Fruit fly (Drosophila melanogaster): ENCODE measurements around the gene msl-2.

msl-2 gene

dm6 chr2L:3475948-3476347, 10.0 kb upstream of the msl-2 start (continued):
- TF ChIP-seq emc (GFP tag; optimal IDR thresholded peaks at IDR 0.05) = no peak
- no peak for TF ChIP-seq jigr1 (GFP tag; IDR thresholded peaks at IDR 0.05)
- TF ChIP-seq zf30C (GFP tag; optimal IDR thresholded peaks at IDR 0.05) = no peak
- TF ChIP-seq Lim3 (GFP tag; IDR thresholded peaks at IDR 0.05) = no peak
- peak; percentile 72; the same call in 2 of the 3 replicates for TF ChIP-seq CG17361 (GFP tag; IDR thresholded peaks at IDR 0.05)
- TF ChIP-seq CG9609 (GFP tag; optimal IDR thresholded peaks at IDR 0.05) = peak; percentile 10
- TF ChIP-seq CG14441 (GFP tag; IDR thresholded peaks at IDR 0.05) = 0 out of 2 replicates have a peak, but pooled peaks have one; percentile 54
- TF ChIP-seq CG17912 (GFP tag; optimal IDR thresholded peaks at IDR 0.05) = no peak
- peak; percentile 39; the same call in 1 of the 2 replicates for TF ChIP-seq CG7372 (GFP tag; IDR thresholded peaks at IDR 0.05)
- no peak for TF ChIP-seq Elba2 (GFP tag; optimal IDR thresholded peaks at IDR 0.05)
- peak; percentile 26 for TF ChIP-seq CG12744 (GFP tag; optimal IDR thresholded peaks at IDR 0.05)
- TF ChIP-seq CG3065 (GFP tag; optimal IDR thresholded peaks at IDR 0.05) = no peak
- TF ChIP-seq CG31224 (GFP tag; IDR thresholded peaks at IDR 0.05) = no peak
- TF ChIP-seq CG12391 (tag; optimal IDR thresholded peaks at IDR 0.05) = peak; percentile 74
- peak; percentile 77 for TF ChIP-seq Dek (tag; optimal IDR thresholded peaks at IDR 0.05)
- no peak for TF ChIP-seq MTF-1 (GFP tag; optimal IDR thresholded peaks at IDR 0.05; ENCODE audit: borderline replicate concordance)
- no peak for TF ChIP-seq CG8944 (GFP tag; optimal IDR thresholded peaks at IDR 0.05)
- TF ChIP-seq az2 (GFP tag; optimal IDR thresholded peaks at IDR 0.05) = peak; percentile 50
- peak; percentile 84 for TF ChIP-seq CG2678 (tag; optimal IDR thresholded peaks at IDR 0.05)
- TF ChIP-seq so (GFP tag; IDR thresholded peaks at IDR 0.05) = no peak
- TF ChIP-seq CG11085 (GFP tag; IDR thresholded peaks at IDR 0.05) = no peak
- no peak for TF ChIP-seq Drgx (GFP tag; IDR thresholded peaks at IDR 0.05)
- TF ChIP-seq CG14965 (GFP tag; optimal IDR thresholded peaks at IDR 0.05; ENCODE audit: borderline replicate concordance) = no peak
- TF ChIP-seq trem (tag; optimal IDR thresholded peaks at IDR 0.05) = no peak
- TF ChIP-seq CG17612 (GFP tag; IDR thresholded peaks at IDR 0.05) = no peak
- TF ChIP-seq zfh2 (GFP tag; optimal IDR thresholded peaks at IDR 0.05) = peak; percentile 56
- no peak for TF ChIP-seq CG13123 (GFP tag; optimal IDR thresholded peaks at IDR 0.05)
- TF ChIP-seq CG10543 (GFP tag; optimal IDR thresholded peaks at IDR 0.05) = peak; percentile 21
- TF ChIP-seq seq (GFP tag; IDR thresholded peaks at IDR 0.05) = peak; percentile 41
- TF ChIP-seq Dref (GFP tag; IDR thresholded peaks at IDR 0.05) = no peak
- TF ChIP-seq CG11560 (tag; IDR thresholded peaks at IDR 0.05) = no peak
- peak; percentile 70 for TF ChIP-seq lab (GFP tag; optimal IDR thresholded peaks at IDR 0.05)
- TF ChIP-seq zen (tag; optimal IDR thresholded peaks at IDR 0.05) = no peak
- no peak for TF ChIP-seq Tbp (GFP tag; optimal IDR thresholded peaks at IDR 0.05)
- TF ChIP-seq Sox102F (GFP tag; optimal IDR thresholded peaks at IDR 0.05) = peak; percentile 65
- no peak for TF ChIP-seq ap (GFP tag; IDR thresholded peaks at IDR 0.05)
- TF ChIP-seq HLH3B (GFP tag; IDR thresholded peaks at IDR 0.05) = no peak
- TF ChIP-seq Sry-β (GFP tag; optimal IDR thresholded peaks at IDR 0.05) = no peak
- peak; percentile 50 for TF ChIP-seq Ssrp (tag; optimal IDR thresholded peaks at IDR 0.05)
- TF ChIP-seq maf-S (GFP tag; optimal IDR thresholded peaks at IDR 0.05) = peak; percentile 27
- TF ChIP-seq CG12942 (GFP tag; optimal IDR thresholded peaks at IDR 0.05) = no peak
- TF ChIP-seq crp (GFP tag; optimal IDR thresholded peaks at IDR 0.05) = no peak
- peak; percentile 30 for TF ChIP-seq odd (GFP tag; optimal IDR thresholded peaks at IDR 0.05)
- no peak for TF ChIP-seq CG13894 (tag; optimal IDR thresholded peaks at IDR 0.05)
- TF ChIP-seq Hey (tag; optimal IDR thresholded peaks at IDR 0.05) = no peak
- peak; percentile 58; the same call in 1 of the 2 replicates for TF ChIP-seq CG32532 (GFP tag; IDR thresholded peaks at IDR 0.05)
- TF ChIP-seq BtbVII (GFP tag; optimal IDR thresholded peaks at IDR 0.05) = peak; percentile 62
- TF ChIP-seq CG7357 (GFP tag; IDR thresholded peaks at IDR 0.05) = 0 out of 3 replicates have a peak, but pooled peaks have one; percentile 23
- TF ChIP-seq CG6854 (GFP tag; optimal IDR thresholded peaks at IDR 0.05) = peak; percentile 3
- TF ChIP-seq MBD-R2 (GFP tag; IDR thresholded peaks at IDR 0.05) = no peak
- TF ChIP-seq CG5180 (GFP tag; optimal IDR thresholded peaks at IDR 0.05) = peak; percentile 47
- peak; percentile 72 for TF ChIP-seq Fer1 (GFP tag; optimal IDR thresholded peaks at IDR 0.05)
